Worm (Caenorhabditis elegans) whole organism, early embryonic: ENCODE data around the gene abhd-5.2.

ENCODE experiments used
- F13C5.2 ChIP-seq: sonication (generic microtip); optimal IDR thresholded peaks from 2 replicates; lab custom pipeline; 2017; ENCODE audit warnings: mild to moderate bottlenecking, missing genetic modification characterization, inconsistent platforms, missing compliant biosample characterization
- ama-1 ChIP-seq: fragments of 150-350 bp; optimal IDR thresholded peaks from 2 replicates; lab custom pipeline; 2014
- ceh-13 ChIP-seq: fragments of 200-800 bp; sonication (Bioruptor generic); optimal IDR thresholded peaks from 2 replicates; lab custom pipeline; 2018; ENCODE audit warnings: mild to moderate bottlenecking, missing genetic modification characterization, missing compliant biosample characterization
- ceh-36 ChIP-seq: sonication (generic microtip); optimal IDR thresholded peaks from 2 replicates; lab custom pipeline; 2016; ENCODE audit warnings: missing genetic modification characterization, inconsistent platforms, missing compliant biosample characterization
- flt-1 ChIP-seq: fragments of 200-800 bp; sonication (Bioruptor generic); IDR thresholded peaks from 2 replicates; pipeline ENCODE4 v1.3.6; 2022; ENCODE audit warnings: missing genetic modification characterization, missing compliant biosample characterization
- hmbx-1 ChIP-seq: sonication (generic microtip); optimal IDR thresholded peaks from 2 replicates; lab custom pipeline; 2016; ENCODE audit warnings: mild to moderate bottlenecking, missing genetic modification characterization, missing compliant biosample characterization
- hmg-4 ChIP-seq: fragments of 200-800 bp; sonication (Bioruptor generic); optimal IDR thresholded peaks from 2 replicates; lab custom pipeline; 2018; ENCODE audit warnings: mild to moderate bottlenecking, missing genetic modification characterization, missing compliant biosample characterization
- hnd-1 ChIP-seq: sonication (generic microtip); optimal IDR thresholded peaks from 2 replicates; lab custom pipeline; 2016; ENCODE audit warnings: missing genetic modification characterization, missing compliant biosample characterization
- pes-1 ChIP-seq: fragments of 200-800 bp; sonication (Bioruptor generic); IDR thresholded peaks from 2 replicates; pipeline ENCODE4 v1.3.6; 2022; ENCODE audit warnings: missing genetic modification reagents, missing genetic modification characterization, missing compliant biosample characterization
- scrt-1 ChIP-seq: fragments of 200-800 bp; sonication (Bioruptor generic); IDR thresholded peaks from 2 replicates; pipeline ENCODE4 v1.3.6; 2022; ENCODE audit warnings: missing genetic modification characterization, missing compliant biosample characterization
- sea-1 ChIP-seq: fragments of 200-800 bp; sonication (Bioruptor generic); conservative IDR thresholded peaks from 2 replicates; pipeline ENCODE4 v1.3.6; 2022; ENCODE audit warnings: missing genetic modification characterization, missing compliant biosample characterization
- tbx-11 ChIP-seq: fragments of 200-800 bp; sonication (Bioruptor generic); IDR thresholded peaks from 2 replicates; pipeline ENCODE4 v1.3.6; 2022; ENCODE audit warnings: missing genetic modification characterization, missing compliant biosample characterization

DNA sequence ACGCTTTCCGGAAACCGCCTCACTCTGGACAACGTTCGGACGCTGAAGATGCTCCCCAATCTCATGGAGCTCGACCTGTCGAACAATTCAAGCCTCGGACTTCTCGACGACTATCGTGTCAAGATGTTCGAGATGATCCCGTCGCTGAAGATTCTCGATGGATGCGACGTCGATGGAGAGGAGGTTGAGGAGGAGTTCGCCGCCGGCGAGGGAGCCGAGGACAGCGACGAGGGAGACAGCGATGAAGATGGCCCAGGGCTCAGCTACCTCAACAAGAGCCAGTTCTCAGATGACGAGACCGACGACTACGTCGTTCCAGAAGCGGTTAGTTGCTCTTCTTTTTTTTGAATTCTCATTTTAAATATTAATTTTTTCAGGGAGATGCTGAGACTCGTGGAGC, 46.3 kb downstream of the abhd-5.2 start:
- TF ChIP-seq pes-1 (GFP tag; lab: Robert Waterston, UW) (no peak), flt-1 (GFP tag; lab: Robert Waterston, UW) (no peak), tbx-11 (GFP tag; lab: Robert Waterston, UW) (no peak), ama-1 (lab: Kevin White, UChicago) (no peak), scrt-1 (GFP tag; lab: Robert Waterston, UW) (no peak), hnd-1 (tag; lab: Kevin White, UChicago) (no peak), hmg-4 (GFP tag; lab: Kevin White, UChicago) (no peak), ceh-13 (GFP tag; lab: Kevin White, UChicago) (no peak), hmbx-1 (tag; lab: Kevin White, UChicago) (no peak), sea-1 (GFP tag; lab: Robert Waterston, UW) (no peak), ceh-36 (tag; lab: Kevin White, UChicago) (no peak), F13C5.2 (tag; lab: Kevin White, UChicago) (no peak)
